Worm (Caenorhabditis elegans) whole organism, mixed stage, embryonic: ENCODE results near the gene M03F4.6.

ENCODE experiments used
- M03D4.4 ChIP-seq: sonication (generic microtip); optimal IDR thresholded peaks from 2 replicates; lab custom pipeline; 2017; ENCODE audit warnings: mild to moderate bottlenecking, missing genetic modification characterization, missing compliant biosample characterization
- blmp-1 ChIP-seq: fragments of 150-350 bp; optimal IDR thresholded peaks from 2 replicates; lab custom pipeline; 2014; ENCODE audit warnings: missing biosample characterization, missing genetic modification characterization
- ceh-83 ChIP-seq: fragments of 200-800 bp; sonication (Bioruptor generic); optimal IDR thresholded peaks from 2 replicates; lab custom pipeline; 2018; ENCODE audit warnings: mild to moderate bottlenecking, missing genetic modification characterization, missing compliant biosample characterization
- nhr-76 ChIP-seq: sonication (generic microtip); optimal IDR thresholded peaks from 2 replicates; lab custom pipeline; 2017; ENCODE audit warnings: missing biosample characterization, missing genetic modification characterization
- snpc-4 ChIP-seq: fragments of 150-350 bp; optimal IDR thresholded peaks from 2 replicates; lab custom pipeline; 2014; ENCODE audit warnings: missing biosample characterization, missing genetic modification characterization
- unc-39 ChIP-seq: fragments of 150-350 bp; optimal IDR thresholded peaks from 2 replicates; lab custom pipeline; 2014; ENCODE audit warnings: missing biosample characterization, missing genetic modification characterization

DNA sequence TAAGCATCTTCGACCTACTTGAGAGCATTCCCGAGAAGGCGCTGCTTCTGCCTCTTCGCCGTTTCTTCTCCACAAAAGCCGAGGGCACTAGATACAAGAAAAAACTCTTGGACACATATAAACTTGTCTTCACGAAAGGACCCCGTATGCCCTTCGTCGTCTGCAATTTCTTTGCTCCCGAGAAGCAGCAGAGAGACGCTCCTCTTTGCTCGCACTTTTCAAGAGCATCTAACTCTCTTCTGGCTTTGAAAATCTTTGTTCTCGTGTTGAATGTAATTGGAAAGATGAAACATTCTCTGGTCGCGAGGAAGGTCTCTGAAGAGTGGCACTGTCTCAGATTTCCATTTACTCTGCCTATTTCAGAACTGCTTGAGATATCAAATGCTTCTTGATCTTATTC, 30.1 kb downstream of the M03F4.6 start:
- TF ChIP-seq nhr-76 (tag; lab: Kevin White, UChicago): no peak
- no peak for TF ChIP-seq M03D4.4 (tag; lab: Kevin White, UChicago)
- TF ChIP-seq unc-39 (tag; lab: Kevin White, UChicago): no peak
- no peak for TF ChIP-seq blmp-1 (tag; lab: Kevin White, UChicago)
- TF ChIP-seq snpc-4 (tag; lab: Kevin White, UChicago): no peak
- TF ChIP-seq ceh-83: no peak
